Worm (Caenorhabditis elegans) whole organism, late embryonic: ENCODE results near the gene F10D7.11.
A peak's percentile ranks its signal among the peaks of the same experiment; 100 is the strongest.

Source experiments
- C08G9.2 ChIP-seq: sonication (generic microtip); optimal IDR thresholded peaks from 2 replicates; lab custom pipeline; 2016; ENCODE audit warnings: mild to moderate bottlenecking, missing genetic modification characterization, moderate library complexity, missing compliant biosample characterization
- C38D4.7 ChIP-seq: fragments of 200-800 bp; sonication (Bioruptor generic); optimal IDR thresholded peaks from 2 replicates; lab custom pipeline; 2018; ENCODE audit warnings: mild to moderate bottlenecking, missing genetic modification characterization, moderate library complexity, missing compliant biosample characterization
- K02D7.2 ChIP-seq: sonication (generic microtip); optimal IDR thresholded peaks from 2 replicates; lab custom pipeline; 2017; ENCODE audit warnings: mild to moderate bottlenecking, missing genetic modification characterization, missing compliant biosample characterization
- T23F11.4 ChIP-seq: fragments of 200-800 bp; sonication (Bioruptor generic); optimal IDR thresholded peaks from 2 replicates; lab custom pipeline; 2018; ENCODE audit warnings: mild to moderate bottlenecking, missing genetic modification characterization, missing compliant biosample characterization
- ahr-1 ChIP-seq: sonication (generic microtip); optimal IDR thresholded peaks from 2 replicates; lab custom pipeline; 2016; ENCODE audit warnings: missing genetic modification characterization, missing compliant biosample characterization
- ama-1 ChIP-seq: fragments of 150-350 bp; optimal IDR thresholded peaks from 2 replicates; lab custom pipeline; 2014
- ceh-2 ChIP-seq: sonication (generic microtip); optimal IDR thresholded peaks from 2 replicates; lab custom pipeline; 2016; ENCODE audit warnings: missing genotype, missing genetic modification characterization, missing compliant biosample characterization
- ceh-22 ChIP-seq: sonication (generic microtip); optimal IDR thresholded peaks from 2 replicates; lab custom pipeline; 2017; ENCODE audit warnings: missing biosample characterization, missing genetic modification characterization
- ceh-31 ChIP-seq: sonication (generic microtip); optimal IDR thresholded peaks from 2 replicates; lab custom pipeline; 2016; ENCODE audit warnings: missing genetic modification characterization, missing compliant biosample characterization
- ceh-34 ChIP-seq: sonication (generic microtip); optimal IDR thresholded peaks from 2 replicates; lab custom pipeline; 2016; ENCODE audit warnings: mild to moderate bottlenecking, missing genetic modification characterization, missing compliant biosample characterization
- ceh-45 ChIP-seq: fragments of 200-800 bp; sonication (Bioruptor generic); IDR thresholded peaks from 2 replicates; pipeline ENCODE4 v1.3.6; 2022; ENCODE audit warnings: missing genetic modification reagents, missing genetic modification characterization, missing compliant biosample characterization
- che-1 ChIP-seq: sonication (generic microtip); optimal IDR thresholded peaks from 2 replicates; lab custom pipeline; 2016; ENCODE audit warnings: mild to moderate bottlenecking, missing genetic modification characterization, missing compliant biosample characterization
- dmd-4 ChIP-seq: sonication (generic microtip); optimal IDR thresholded peaks from 2 replicates; lab custom pipeline; 2016; ENCODE audit warnings: borderline replicate concordance, missing genetic modification characterization, missing compliant biosample characterization
- dve-1 ChIP-seq: sonication (generic microtip); optimal IDR thresholded peaks from 2 replicates; lab custom pipeline; 2017; ENCODE audit warnings: antibody characterized with exemption, mild to moderate bottlenecking, missing genetic modification characterization, missing compliant biosample characterization
- elt-4 ChIP-seq: sonication (generic microtip); optimal IDR thresholded peaks from 2 replicates; lab custom pipeline; 2016; ENCODE audit warnings: missing genetic modification characterization, missing compliant biosample characterization
- ets-4 ChIP-seq: sonication (generic microtip); optimal IDR thresholded peaks from 2 replicates; lab custom pipeline; 2016; ENCODE audit warnings: missing genetic modification characterization, missing compliant biosample characterization
- eyg-1 ChIP-seq: sonication (generic microtip); optimal IDR thresholded peaks from 2 replicates; lab custom pipeline; 2016; ENCODE audit warnings: missing genotype, missing genetic modification characterization, missing compliant biosample characterization
- fkh-10 ChIP-seq: fragments of 150-350 bp; optimal IDR thresholded peaks from 2 replicates; lab custom pipeline; 2014; ENCODE audit warnings: missing biosample characterization, missing genetic modification reagents, missing genetic modification characterization
- fkh-6 ChIP-seq: sonication (generic microtip); optimal IDR thresholded peaks from 2 replicates; lab custom pipeline; 2016; ENCODE audit warnings: missing genetic modification characterization, missing compliant biosample characterization
- gmeb-2 ChIP-seq: sonication (generic microtip); optimal IDR thresholded peaks from 2 replicates; lab custom pipeline; 2016; ENCODE audit warnings: missing genetic modification characterization, inconsistent platforms, missing compliant biosample characterization
- hlh-13 ChIP-seq: fragments of 200-800 bp; sonication (Bioruptor generic); optimal IDR thresholded peaks from 2 replicates; lab custom pipeline; 2018; ENCODE audit warnings: mild to moderate bottlenecking, missing genetic modification characterization, missing compliant biosample characterization
- hlh-15 ChIP-seq: sonication (generic microtip); optimal IDR thresholded peaks from 2 replicates; lab custom pipeline; 2016; ENCODE audit warnings: missing genetic modification characterization, missing compliant biosample characterization
- hlh-30 ChIP-seq: sonication (generic microtip); optimal IDR thresholded peaks from 2 replicates; lab custom pipeline; 2017; ENCODE audit warnings: antibody characterized with exemption, missing genetic modification characterization, missing compliant biosample characterization; ENCODE audit not compliant: insufficient read depth
- hlh-6 ChIP-seq: sonication (generic microtip); optimal IDR thresholded peaks from 2 replicates; lab custom pipeline; 2016; ENCODE audit warnings: missing genotype, missing genetic modification characterization, missing compliant biosample characterization
- hlh-8 ChIP-seq: sonication (generic microtip); optimal IDR thresholded peaks from 2 replicates; lab custom pipeline; 2016; ENCODE audit warnings: missing genotype, missing genetic modification characterization, missing compliant biosample characterization
- madf-2 ChIP-seq: sonication (generic microtip); optimal IDR thresholded peaks from 2 replicates; lab custom pipeline; 2017; ENCODE audit warnings: missing genetic modification characterization, missing compliant biosample characterization
- nhr-232 ChIP-seq: sonication (generic microtip); optimal IDR thresholded peaks from 2 replicates; lab custom pipeline; 2016; ENCODE audit warnings: missing genetic modification characterization, missing compliant biosample characterization
- npax-4 ChIP-seq: sonication (generic microtip); optimal IDR thresholded peaks from 2 replicates; lab custom pipeline; 2016; ENCODE audit warnings: missing genetic modification characterization, missing compliant biosample characterization
- odd-2 ChIP-seq: sonication (generic microtip); optimal IDR thresholded peaks from 2 replicates; lab custom pipeline; 2017; ENCODE audit warnings: antibody characterized with exemption, mild to moderate bottlenecking, missing genetic modification characterization, missing compliant biosample characterization
- pag-3 ChIP-seq: sonication (generic microtip); optimal IDR thresholded peaks from 2 replicates; lab custom pipeline; 2016; ENCODE audit warnings: missing compliant biosample characterization, missing genetic modification characterization, borderline replicate concordance
- pat-9 ChIP-seq: fragments of 200-800 bp; sonication (Bioruptor generic); optimal IDR thresholded peaks from 2 replicates; lab custom pipeline; 2018; ENCODE audit warnings: mild to moderate bottlenecking, missing genetic modification characterization, moderate library complexity, missing compliant biosample characterization
- pax-1 ChIP-seq: fragments of 150-350 bp; optimal IDR thresholded peaks from 2 replicates; lab custom pipeline; 2014; ENCODE audit warnings: missing biosample characterization, missing genetic modification characterization
- pha-2 ChIP-seq: sonication (generic microtip); optimal IDR thresholded peaks from 2 replicates; lab custom pipeline; 2017; ENCODE audit warnings: mild to moderate bottlenecking, missing genetic modification characterization, missing compliant biosample characterization
- pha-4 ChIP-seq: fragments of 150-350 bp; optimal IDR thresholded peaks from 2 replicates; lab custom pipeline; 2018; ENCODE audit warnings: missing biosample characterization, missing genetic modification reagents, missing genetic modification characterization
- pqm-1 ChIP-seq: sonication (generic microtip); optimal IDR thresholded peaks from 2 replicates; lab custom pipeline; 2016; ENCODE audit warnings: missing genetic modification characterization, missing compliant biosample characterization
- rnt-1 ChIP-seq: sonication (generic microtip); optimal IDR thresholded peaks from 2 replicates; lab custom pipeline; 2016; ENCODE audit warnings: missing genetic modification characterization, missing compliant biosample characterization
- sdc-2 ChIP-seq: sonication (generic microtip); optimal IDR thresholded peaks from 2 replicates; lab custom pipeline; 2016; ENCODE audit warnings: missing genotype, missing genetic modification characterization, missing compliant biosample characterization
- sox-4 ChIP-seq: sonication (generic microtip); optimal IDR thresholded peaks from 2 replicates; lab custom pipeline; 2017; ENCODE audit warnings: mild to moderate bottlenecking, missing genetic modification characterization, inconsistent platforms, missing compliant biosample characterization
- syd-9 ChIP-seq: sonication (generic microtip); optimal IDR thresholded peaks from 2 replicates; lab custom pipeline; 2016; ENCODE audit warnings: mild to moderate bottlenecking, missing genetic modification characterization, moderate library complexity, missing compliant biosample characterization
- tbx-2 ChIP-seq: sonication (generic microtip); optimal IDR thresholded peaks from 2 replicates; lab custom pipeline; 2016; ENCODE audit warnings: missing genetic modification characterization, missing compliant biosample characterization
- zip-5 ChIP-seq: sonication (generic microtip); optimal IDR thresholded peaks from 2 replicates; lab custom pipeline; 2016; ENCODE audit warnings: missing genetic modification characterization, missing compliant biosample characterization
- ztf-16 ChIP-seq: sonication (generic microtip); optimal IDR thresholded peaks from 2 replicates; lab custom pipeline; 2017; ENCODE audit warnings: missing genetic modification characterization, missing compliant biosample characterization

F10D7.11 gene

ce11 chrX:17314948-17315347 is 47.7 kb upstream of the F10D7.11 start (continued):
- TF ChIP-seq npax-4 (tag; lab: Kevin White, UChicago) (no peak), pax-1 (no peak), ceh-31 (peak; percentile 82), hlh-6 (tag; lab: Kevin White, UChicago) (peak; percentile 73), hlh-13 (GFP tag; lab: Kevin White, UChicago) (no peak), C38D4.7 (GFP tag; lab: Kevin White, UChicago) (no peak), pha-4 (tag; lab: Kevin White, UChicago) (no peak), syd-9 (tag; lab: Kevin White, UChicago) (peak; percentile 24), fkh-6 (tag; lab: Kevin White, UChicago) (peak; percentile 15), pag-3 (no peak), hlh-30 (tag; lab: Kevin White, UChicago) (no peak), madf-2 (tag; lab: Kevin White, UChicago) (no peak), pat-9 (tag; lab: Kevin White, UChicago) (no peak), nhr-232 (no peak), ceh-2 (tag; lab: Kevin White, UChicago) (peak; percentile 29), ceh-22 (tag; lab: Kevin White, UChicago) (no peak), C08G9.2 (tag; lab: Kevin White, UChicago) (peak; percentile 62), zip-5 (tag; lab: Kevin White, UChicago) (no peak)

ce11 chrX:17318284-17318683 is 44.3 kb upstream of the F10D7.11 start, which contains the start of gene ptr-5:
Gene ptr-5 (plus strand): TSS chrX:17318584.
- TF ChIP-seq gmeb-2 (tag; lab: Kevin White, UChicago) (no peak), sdc-2 (no peak), ztf-16 (no peak), pha-4 (tag; lab: Kevin White, UChicago) (no peak), hlh-13 (GFP tag; lab: Kevin White, UChicago) (no peak), zip-5 (tag; lab: Kevin White, UChicago) (no peak), hlh-15 (tag; lab: Kevin White, UChicago) (no peak)
- TF ChIP-seq, all 69 proteins: peak for 0

- TF ChIP-seq elt-4 (tag; lab: Kevin White, UChicago) (no peak), pha-2 (no peak), pax-1 (no peak), fkh-10 (GFP tag; lab: Kevin White, UChicago) (no peak), pqm-1 (tag; lab: Kevin White, UChicago) (no peak), ceh-34 (tag; lab: Kevin White, UChicago) (no peak), pha-4 (tag; lab: Kevin White, UChicago) (no peak), ceh-45 (GFP tag; lab: Robert Waterston, UW) (no peak), dve-1 (tag; lab: Kevin White, UChicago) (no peak), pag-3 (no peak), hlh-8 (tag; lab: Kevin White, UChicago) (no peak), pat-9 (tag; lab: Kevin White, UChicago) (no peak), ama-1 (lab: Kevin White, UChicago) (no peak), hlh-13 (GFP tag; lab: Kevin White, UChicago) (no peak), eyg-1 (tag; lab: Kevin White, UChicago) (no peak), dmd-4 (tag; lab: Kevin White, UChicago) (no peak), ets-4 (tag; lab: Kevin White, UChicago) (no peak), rnt-1 (tag; lab: Kevin White, UChicago) (no peak)
These were observed 42.1 kb upstream of the F10D7.11 start for ce11 chrX:17320572-17320971.

- TF ChIP-seq ahr-1 (tag; lab: Kevin White, UChicago) (no peak), sox-4 (tag; lab: Kevin White, UChicago) (no peak), T23F11.4 (GFP tag; lab: Kevin White, UChicago) (no peak), tbx-2 (tag; lab: Kevin White, UChicago) (no peak), hlh-13 (GFP tag; lab: Kevin White, UChicago) (no peak), hlh-30 (tag; lab: Kevin White, UChicago) (no peak), che-1 (tag; lab: Kevin White, UChicago) (no peak), odd-2 (tag; lab: Kevin White, UChicago) (no peak), K02D7.2 (tag; lab: Kevin White, UChicago) (no peak), zip-5 (tag; lab: Kevin White, UChicago) (no peak), fkh-10 (GFP tag; lab: Kevin White, UChicago) (no peak)
- TF ChIP-seq, all 69 proteins: peak for 0
These were observed 37.7 kb upstream of the F10D7.11 start for ce11 chrX:17324954-17325353.
